Fruit fly (Drosophila melanogaster) whole organism, wandering third instar larva: ENCODE data around the gene TwdlX.
A peak's percentile ranks its signal among the peaks of the same experiment; 100 is the strongest.

ENCODE experiments used
- Abd-B ChIP-seq: fragments of >200 bp; optimal IDR thresholded peaks from 2 replicates; lab custom pipeline; 2017; ENCODE audit warnings: missing biosample characterization, missing genetic modification characterization
- CG32264 ChIP-seq: fragments of 200-800 bp; sonication (Bioruptor generic); optimal IDR thresholded peaks from 2 replicates; lab custom pipeline; 2016; ENCODE audit warnings: missing biosample characterization, missing genetic modification characterization
- CG9705 ChIP-seq: fragments of 200-800 bp; sonication (Bioruptor generic); optimal IDR thresholded peaks from 2 replicates; lab custom pipeline; 2018; ENCODE audit warnings: missing biosample characterization, mild to moderate bottlenecking, missing genetic modification characterization
- CrebA ChIP-seq: fragments of 200-800 bp; sonication (Bioruptor generic); optimal IDR thresholded peaks from 2 replicates; lab custom pipeline; 2016; ENCODE audit warnings: missing biosample characterization, mild to moderate bottlenecking, missing genetic modification characterization, borderline replicate concordance
- Dfd ChIP-seq: fragments of >200 bp; optimal IDR thresholded peaks from 2 replicates; lab custom pipeline; 2017; ENCODE audit warnings: missing biosample characterization, missing genetic modification characterization
- Dif ChIP-seq: fragments of 200-275, 200-300 bp; sonication (Bioruptor generic); optimal IDR thresholded peaks from 2 replicates; lab custom pipeline; 2018; ENCODE audit warnings: missing biosample characterization, missing genetic modification characterization; ENCODE audit not compliant: partially characterized antibody
- GATAd ChIP-seq: sonication (Bioruptor generic); optimal IDR thresholded peaks from 2 replicates; lab custom pipeline; 2016; ENCODE audit warnings: missing biosample characterization, missing genetic modification characterization
- HLH106 ChIP-seq: fragments of 200-800 bp; optimal IDR thresholded peaks from 3 replicates; lab custom pipeline; 2019; ENCODE audit warnings: missing biosample characterization, mild to moderate bottlenecking, missing genetic modification characterization, moderate library complexity
- Hnf4 ChIP-seq: fragments of 200-800 bp; sonication (Bioruptor generic); optimal IDR thresholded peaks from 2 replicates; lab custom pipeline; 2016; ENCODE audit warnings: missing biosample characterization, mild to moderate bottlenecking, missing genetic modification characterization
- Hr78 ChIP-seq: fragments of >200 bp; optimal IDR thresholded peaks from 2 replicates; lab custom pipeline; 2017; ENCODE audit warnings: missing biosample characterization, missing genetic modification characterization
- Hr83 ChIP-seq: fragments of 200-300 bp; sonication (Bioruptor generic); optimal IDR thresholded peaks from 2 replicates; lab custom pipeline; 2016; ENCODE audit warnings: missing biosample characterization, mild to moderate bottlenecking, missing genetic modification characterization, moderate library complexity; ENCODE audit not compliant: poor library complexity, severe bottlenecking
- Jra ChIP-seq: sonication (Bioruptor generic); optimal IDR thresholded peaks from 2 replicates; lab custom pipeline; 2016; ENCODE audit warnings: missing biosample characterization, missing genetic modification characterization
- Mio ChIP-seq: sonication (Bioruptor generic); optimal IDR thresholded peaks from 2 replicates; lab custom pipeline; 2016; ENCODE audit warnings: missing biosample characterization, missing genetic modification characterization
- Myc ChIP-seq: fragments of >200 bp; optimal IDR thresholded peaks from 2 replicates; lab custom pipeline; 2017
- N ChIP-seq: fragments of >200 bp; optimal IDR thresholded peaks from 2 replicates; lab custom pipeline; 2018; ENCODE audit warnings: missing biosample characterization, missing external identifiers, missing genetic modification characterization
- OdsH ChIP-seq: fragments of 200-800 bp; sonication (Bioruptor generic); optimal IDR thresholded peaks from 2 replicates; lab custom pipeline; 2016; ENCODE audit warnings: missing biosample characterization, mild to moderate bottlenecking, missing genetic modification characterization
- Rel ChIP-seq, 2 experiments: fragments of 200-800 bp; sonication (Bioruptor generic) in 1 of 2; optimal IDR thresholded peaks; 2 replicates in 1 of 2; 3 replicates in 1 of 2; lab custom pipeline; 2016 to 2019; ENCODE audit warnings: mild to moderate bottlenecking in 2 of 2, missing biosample characterization in 2 of 2, missing genetic modification characterization in 2 of 2, moderate library complexity in 1 of 2
- Sp1 ChIP-seq: fragments of 200-800 bp; sonication (Bioruptor generic); optimal IDR thresholded peaks from 3 replicates; lab custom pipeline; 2019; ENCODE audit warnings: missing biosample characterization, mild to moderate bottlenecking, missing genetic modification characterization, moderate library complexity
- Vsx2 ChIP-seq: fragments of 200-300, 225-300 bp; sonication (Bioruptor generic); optimal IDR thresholded peaks from 2 replicates; lab custom pipeline; 2018; ENCODE audit warnings: missing biosample characterization, missing genetic modification characterization; ENCODE audit not compliant: partially characterized antibody
- br ChIP-seq: fragments of 200-800 bp; sonication (Bioruptor generic); optimal IDR thresholded peaks from 2 replicates; lab custom pipeline; 2016; ENCODE audit warnings: missing biosample characterization, missing genetic modification characterization
- dl ChIP-seq, 2 experiments: fragments of 175-275, 200-275 bp in 1 of 2; fragments of 200-275 bp in 1 of 2; sonication (Bioruptor generic); optimal IDR thresholded peaks; lab custom pipeline; 2018; ENCODE audit warnings: mild to moderate bottlenecking in 2 of 2, missing biosample characterization in 2 of 2, missing genetic modification characterization in 2 of 2, moderate library complexity in 2 of 2; ENCODE audit not compliant: partially characterized antibody in 2 of 2, insufficient read depth in 1 of 2
- dmrt93B ChIP-seq: fragments of 200-800 bp; sonication (Bioruptor generic); optimal IDR thresholded peaks from 2 replicates; lab custom pipeline; 2018; ENCODE audit warnings: missing biosample characterization, mild to moderate bottlenecking, missing genetic modification characterization
- dsf ChIP-seq: sonication (Bioruptor generic); optimal IDR thresholded peaks from 2 replicates; lab custom pipeline; 2016; ENCODE audit warnings: missing biosample characterization, missing genetic modification characterization, borderline replicate concordance
- ey ChIP-seq: fragments of 200-800 bp; sonication (Bioruptor generic); optimal IDR thresholded peaks from 2 replicates; lab custom pipeline; 2016; ENCODE audit warnings: missing biosample characterization, missing genetic modification characterization
- foxo ChIP-seq, 2 experiments: fragments of 200-800 bp; sonication (Bioruptor generic); optimal IDR thresholded peaks; 2 replicates in 1 of 2; 3 replicates in 1 of 2; lab custom pipeline; 2016 to 2017; ENCODE audit warnings: missing biosample characterization in 2 of 2, missing genetic modification characterization in 2 of 2
- fru ChIP-seq: fragments of 200-800 bp; sonication (Bioruptor generic); optimal IDR thresholded peaks from 3 replicates; lab custom pipeline; 2016; ENCODE audit warnings: missing biosample characterization, mild to moderate bottlenecking, missing genetic modification characterization
- h ChIP-seq: fragments of 200-800 bp; sonication (Bioruptor generic); optimal IDR thresholded peaks from 3 replicates; lab custom pipeline; 2016; ENCODE audit warnings: missing biosample characterization, mild to moderate bottlenecking, missing genetic modification characterization
- jim ChIP-seq: fragments of 175-275, 200-325 bp; sonication (Bioruptor generic); optimal IDR thresholded peaks from 2 replicates; lab custom pipeline; 2016; ENCODE audit warnings: missing biosample characterization, mild to moderate bottlenecking, missing genetic modification characterization
- lola ChIP-seq: fragments of >200 bp; optimal IDR thresholded peaks from 2 replicates; lab custom pipeline; 2017; ENCODE audit warnings: missing biosample characterization, missing genetic modification characterization
- rgr ChIP-seq: fragments of 200-800 bp; sonication (Bioruptor generic); optimal IDR thresholded peaks from 3 replicates; lab custom pipeline; 2016; ENCODE audit warnings: missing biosample characterization, mild to moderate bottlenecking, missing genetic modification characterization
- sage ChIP-seq: fragments of 200-800 bp; sonication (Bioruptor generic); optimal IDR thresholded peaks from 2 replicates; lab custom pipeline; 2016; ENCODE audit warnings: missing biosample characterization, mild to moderate bottlenecking, missing genetic modification characterization
- sv ChIP-seq: fragments of 200-800 bp; sonication (Bioruptor generic); optimal IDR thresholded peaks from 3 replicates; lab custom pipeline; 2016; ENCODE audit warnings: missing biosample characterization, missing genetic modification characterization
- tai ChIP-seq: sonication (Bioruptor generic); optimal IDR thresholded peaks from 2 replicates; lab custom pipeline; 2016; ENCODE audit warnings: missing biosample characterization, missing genetic modification characterization
- usp ChIP-seq: fragments of >200 bp; optimal IDR thresholded peaks from 2 replicates; lab custom pipeline; 2017; ENCODE audit warnings: missing biosample characterization, missing genetic modification characterization
- woc ChIP-seq: sonication (Bioruptor generic); optimal IDR thresholded peaks from 2 replicates; lab custom pipeline; 2016; ENCODE audit warnings: missing biosample characterization, mild to moderate bottlenecking, missing genetic modification characterization

Gene TwdlX

DNA sequence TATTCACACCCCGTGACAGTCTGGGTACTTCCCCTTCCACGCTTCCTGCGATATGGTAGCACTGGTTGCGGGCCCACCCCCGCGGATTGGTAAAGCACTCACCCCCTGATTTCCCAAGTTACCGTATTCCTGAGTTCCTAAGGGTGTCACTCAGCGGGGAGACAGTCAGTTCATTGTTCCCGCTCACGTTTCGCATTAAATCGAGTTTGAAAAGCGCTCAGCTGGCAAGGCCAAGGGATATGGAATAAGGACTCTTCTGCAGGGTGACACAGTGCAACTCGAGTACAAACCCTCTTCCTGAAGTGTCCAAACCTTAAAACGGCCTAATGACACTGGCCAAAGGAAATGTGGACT, 42.8 kb upstream of the TwdlX start:
- TF ChIP-seq Rel (GFP tag; optimal IDR thresholded peaks at IDR 0.05; lab: Kevin White, UChicago) = no peak
- TF ChIP-seq Rel (tag; optimal IDR thresholded peaks at IDR 0.05; lab: Kevin White, UChicago) = peak; percentile 50
- no peak for TF ChIP-seq dl (GFP tag; optimal IDR thresholded peaks at IDR 0.05; lab: Kevin White, UChicago; ENCODE audit: insufficient read depth in 1 of 2, partially characterized antibody in 2 of 2)
- TF ChIP-seq, all 38 proteins: peak for 1

dm6 chrX:16689339-16689738, 41.6 kb upstream of the TwdlX start:
- TF ChIP-seq HLH106 (tag; lab: Kevin White, UChicago) = no peak
- TF ChIP-seq ey = no peak
- no peak for TF ChIP-seq Vsx2 (GFP tag; lab: Kevin White, UChicago)
- no peak for TF ChIP-seq dmrt93B (GFP tag; lab: Kevin White, UChicago)
- TF ChIP-seq Jra (GFP tag; lab: Kevin White, UChicago) = no peak
- no peak for TF ChIP-seq Hnf4 (GFP tag; lab: Kevin White, UChicago)
- no peak for TF ChIP-seq Mio (GFP tag; lab: Kevin White, UChicago)
- TF ChIP-seq woc (GFP tag; lab: Kevin White, UChicago) = no peak
- TF ChIP-seq foxo (GFP tag; optimal IDR thresholded peaks at IDR 0.05; lab: Kevin White, UChicago) = no peak
- TF ChIP-seq Myc = no peak
- no peak for TF ChIP-seq dsf (GFP tag; lab: Kevin White, UChicago)
- no peak for TF ChIP-seq OdsH (GFP tag; lab: Kevin White, UChicago)
- no peak for TF ChIP-seq Dfd (GFP tag; lab: Kevin White, UChicago)
- TF ChIP-seq Abd-B (GFP tag; lab: Kevin White, UChicago) = no peak
- no peak for TF ChIP-seq dl (GFP tag; optimal IDR thresholded peaks at IDR 0.05; lab: Kevin White, UChicago; ENCODE audit: insufficient read depth in 1 of 2, partially characterized antibody in 2 of 2)

DNA sequence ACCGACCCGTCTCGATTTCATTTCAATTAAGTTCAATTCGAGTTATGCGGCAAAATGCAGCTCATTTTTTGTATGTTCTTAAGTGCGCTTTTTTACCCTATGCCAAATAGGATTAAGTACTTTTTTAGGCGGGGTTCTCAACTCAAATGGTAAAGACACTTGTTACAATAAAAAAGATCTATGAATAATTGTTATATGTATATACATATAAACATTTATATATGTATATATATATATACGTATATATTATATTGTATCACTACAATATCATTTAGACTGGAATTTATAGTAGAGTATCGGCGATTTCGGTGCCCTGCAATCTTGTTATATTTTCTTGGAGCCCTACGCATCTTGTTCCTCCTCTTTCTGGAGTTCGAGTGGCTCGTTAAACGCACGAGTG, 40.9 kb upstream of the TwdlX start:
- TF ChIP-seq Hr78 (GFP tag; lab: Kevin White, UChicago) = no peak
- TF ChIP-seq lola (GFP tag; lab: Kevin White, UChicago) = no peak
- TF ChIP-seq ey = no peak
- no peak for TF ChIP-seq Vsx2 (GFP tag; lab: Kevin White, UChicago)
- no peak for TF ChIP-seq dsf (GFP tag; lab: Kevin White, UChicago)
- TF ChIP-seq Dif = no peak
- no peak for TF ChIP-seq sv (GFP tag; lab: Kevin White, UChicago)
- no peak for TF ChIP-seq CG9705
- no peak for TF ChIP-seq Abd-B (GFP tag; lab: Kevin White, UChicago)
- TF ChIP-seq Mio (GFP tag; lab: Kevin White, UChicago) = no peak
- no peak for TF ChIP-seq CrebA (GFP tag; lab: Kevin White, UChicago)
- no peak for TF ChIP-seq sage (GFP tag; lab: Kevin White, UChicago)
- TF ChIP-seq CG32264 (GFP tag; lab: Kevin White, UChicago) = no peak
- no peak for TF ChIP-seq fru
- no peak for TF ChIP-seq GATAd

- no peak for TF ChIP-seq Vsx2 (GFP tag; lab: Kevin White, UChicago)
- no peak for TF ChIP-seq Rel (GFP tag; optimal IDR thresholded peaks at IDR 0.05; lab: Kevin White, UChicago)
- TF ChIP-seq Rel (tag; optimal IDR thresholded peaks at IDR 0.05; lab: Kevin White, UChicago) = no peak
- TF ChIP-seq Dfd (GFP tag; lab: Kevin White, UChicago) = no peak
- TF ChIP-seq usp (GFP tag; lab: Kevin White, UChicago) = no peak
Observed at dm6 chrX:16690499-16690898, 40.4 kb upstream of the TwdlX start.

dm6 chrX:16691440-16691839, 39.5 kb upstream of the TwdlX start:
- peak; percentile 7 for TF ChIP-seq woc (GFP tag; lab: Kevin White, UChicago)
- no peak for TF ChIP-seq sage (GFP tag; lab: Kevin White, UChicago)
- peak; percentile 57 for TF ChIP-seq sv (GFP tag; lab: Kevin White, UChicago)
- no peak for TF ChIP-seq N (GFP tag; lab: Kevin White, UChicago)
- no peak for TF ChIP-seq jim (GFP tag; lab: Kevin White, UChicago)
- TF ChIP-seq Sp1 (GFP tag; lab: Kevin White, UChicago) = peak; percentile 20
- peak; percentile 74 for TF ChIP-seq rgr (GFP tag; lab: Kevin White, UChicago)
- peak; percentile 61 for TF ChIP-seq ey
- TF ChIP-seq usp (GFP tag; lab: Kevin White, UChicago) = no peak
- TF ChIP-seq Hr78 (GFP tag; lab: Kevin White, UChicago) = no peak
- no peak for TF ChIP-seq Myc
- TF ChIP-seq br (GFP tag; lab: Kevin White, UChicago) = peak; percentile 49
- TF ChIP-seq tai (GFP tag; lab: Kevin White, UChicago) = no peak
- no peak for TF ChIP-seq Vsx2 (GFP tag; lab: Kevin White, UChicago)
- TF ChIP-seq lola (GFP tag; lab: Kevin White, UChicago) = no peak
- no peak for TF ChIP-seq Jra (GFP tag; lab: Kevin White, UChicago)
- TF ChIP-seq GATAd = no peak
- TF ChIP-seq CG9705 = peak; percentile 2
- TF ChIP-seq CrebA (GFP tag; lab: Kevin White, UChicago) = no peak
- no peak for TF ChIP-seq dl (GFP tag; optimal IDR thresholded peaks at IDR 0.05; lab: Kevin White, UChicago; ENCODE audit: insufficient read depth in 1 of 2, partially characterized antibody in 2 of 2)
- TF ChIP-seq Mio (GFP tag; lab: Kevin White, UChicago) = no peak
- TF ChIP-seq h (GFP tag; lab: Kevin White, UChicago) = peak; percentile 68
- peak; percentile 28 for TF ChIP-seq dmrt93B (GFP tag; lab: Kevin White, UChicago)
- no peak for TF ChIP-seq Hr83 (GFP tag; lab: Kevin White, UChicago)
- peak; percentile 61 for TF ChIP-seq HLH106 (tag; lab: Kevin White, UChicago)
- TF ChIP-seq CG32264 (GFP tag; lab: Kevin White, UChicago) = no peak
- TF ChIP-seq Rel (GFP tag; optimal IDR thresholded peaks at IDR 0.05; lab: Kevin White, UChicago) = no peak
- TF ChIP-seq Rel (tag; optimal IDR thresholded peaks at IDR 0.05; lab: Kevin White, UChicago) = no peak
- peak; percentile 38 for TF ChIP-seq Hnf4 (GFP tag; lab: Kevin White, UChicago)
- no peak for TF ChIP-seq Dfd (GFP tag; lab: Kevin White, UChicago)
- TF ChIP-seq Dif = no peak
- no peak for TF ChIP-seq dsf (GFP tag; lab: Kevin White, UChicago)
